Worm (Caenorhabditis elegans) whole organism, L2 larva: ENCODE measurements around the gene lgc-28.
"Not testable (repeated sequence)": the region's sequence is repeated elsewhere in the genome, so short reads cannot be mapped to it uniquely, and the experiment has no call there.

Source experiments
- aly-2 ChIP-seq: fragments of 150-350 bp; optimal IDR thresholded peaks from 2 replicates; lab custom pipeline; 2014; ENCODE audit warnings: missing biosample characterization, missing genetic modification characterization
- ama-1 ChIP-seq: fragments of 150-350 bp; optimal IDR thresholded peaks from 2 replicates; lab custom pipeline; 2018; ENCODE audit warnings: inconsistent platforms
- ceh-16 ChIP-seq: fragments of 150-350 bp; optimal IDR thresholded peaks from 2 replicates; lab custom pipeline; 2014; ENCODE audit warnings: missing biosample characterization, missing genetic modification characterization
- ceh-82 ChIP-seq: fragments of 150-350 bp; optimal IDR thresholded peaks from 2 replicates; lab custom pipeline; 2014; ENCODE audit warnings: missing biosample characterization, missing genetic modification characterization
- egl-27 ChIP-seq: sonication (generic microtip); optimal IDR thresholded peaks from 3 replicates; lab custom pipeline; 2017; ENCODE audit warnings: missing biosample characterization, missing genetic modification reagents, missing genetic modification characterization
- lin-11 ChIP-seq: fragments of 150-350 bp; sonication (generic microtip); optimal IDR thresholded peaks from 2 replicates; lab custom pipeline; 2014; ENCODE audit warnings: missing biosample characterization, missing genetic modification characterization, inconsistent platforms, mixed read lengths
- lin-13 ChIP-seq: fragments of 150-350 bp; optimal IDR thresholded peaks from 2 replicates; lab custom pipeline; 2014; ENCODE audit warnings: missing biosample characterization, missing genetic modification reagents, missing genetic modification characterization
- mdl-1 ChIP-seq, 2 experiments: fragments of 150-350 bp in 1 of 2; sonication (generic microtip) in 1 of 2; optimal IDR thresholded peaks; 2 replicates each; lab custom pipeline; 2017; ENCODE audit warnings: missing biosample characterization in 2 of 2, missing genetic modification characterization in 2 of 2
- nhr-21 ChIP-seq: fragments of 150-350 bp; optimal IDR thresholded peaks from 2 replicates; lab custom pipeline; 2014; ENCODE audit warnings: missing biosample characterization, missing genetic modification characterization
- nhr-23 ChIP-seq: fragments of 150-350 bp; optimal IDR thresholded peaks from 2 replicates; lab custom pipeline; 2014; ENCODE audit warnings: missing biosample characterization, missing genetic modification reagents, missing genetic modification characterization
- sem-4 ChIP-seq: fragments of 150-350 bp; optimal IDR thresholded peaks from 2 replicates; lab custom pipeline; 2014; ENCODE audit warnings: missing biosample characterization, missing genetic modification reagents, missing genetic modification characterization
- snpc-4 ChIP-seq: fragments of 150-350 bp; optimal IDR thresholded peaks from 2 replicates; lab custom pipeline; 2014; ENCODE audit warnings: missing biosample characterization, missing genetic modification characterization
- zag-1 ChIP-seq: fragments of 150-350 bp; optimal IDR thresholded peaks from 2 replicates; lab custom pipeline; 2014; ENCODE audit warnings: missing biosample characterization, missing genetic modification characterization

- TF ChIP-seq zag-1 (tag; lab: Kevin White, UChicago); nhr-23 (tag; lab: Kevin White, UChicago); egl-27 (tag; lab: Kevin White, UChicago); ama-1; aly-2 (tag; lab: Kevin White, UChicago); ceh-82 (tag; lab: Kevin White, UChicago); ceh-16 (tag; lab: Kevin White, UChicago); lin-13 (GFP tag; lab: Kevin White, UChicago); sem-4 (tag; lab: Kevin White, UChicago); lin-11; nhr-21 (tag; lab: Kevin White, UChicago); mdl-1 (tag; optimal IDR thresholded peaks at IDR 0.05; lab: Kevin White, UChicago); snpc-4 (tag; lab: Kevin White, UChicago): not testable (repeated sequence)
Observed at ce11 chrII:2616634-2617033, 8.3 kb upstream of the lgc-28 start, which contains the start of gene msrp-5.
